Worm (Caenorhabditis elegans) whole organism, late embryonic: ENCODE data around the gene alh-11.

Experiments used
- C08G9.2 ChIP-seq: sonication (generic microtip); optimal IDR thresholded peaks from 2 replicates; lab custom pipeline; 2016; ENCODE audit warnings: mild to moderate bottlenecking, missing genetic modification characterization, moderate library complexity, missing compliant biosample characterization
- F13H6.1 ChIP-seq: sonication (generic microtip); optimal IDR thresholded peaks from 2 replicates; lab custom pipeline; 2016; ENCODE audit warnings: missing genetic modification characterization, missing compliant biosample characterization
- K02D7.2 ChIP-seq: sonication (generic microtip); optimal IDR thresholded peaks from 2 replicates; lab custom pipeline; 2017; ENCODE audit warnings: mild to moderate bottlenecking, missing genetic modification characterization, missing compliant biosample characterization
- T23F11.4 ChIP-seq: fragments of 200-800 bp; sonication (Bioruptor generic); optimal IDR thresholded peaks from 2 replicates; lab custom pipeline; 2018; ENCODE audit warnings: mild to moderate bottlenecking, missing genetic modification characterization, missing compliant biosample characterization
- ahr-1 ChIP-seq: sonication (generic microtip); optimal IDR thresholded peaks from 2 replicates; lab custom pipeline; 2016; ENCODE audit warnings: missing genetic modification characterization, missing compliant biosample characterization
- ceh-14 ChIP-seq: sonication (generic microtip); optimal IDR thresholded peaks from 2 replicates; lab custom pipeline; 2016; ENCODE audit warnings: missing genotype, missing genetic modification characterization, missing compliant biosample characterization
- ceh-18 ChIP-seq: sonication (generic microtip); optimal IDR thresholded peaks from 2 replicates; lab custom pipeline; 2016; ENCODE audit warnings: missing genetic modification characterization, missing compliant biosample characterization
- ceh-2 ChIP-seq: sonication (generic microtip); optimal IDR thresholded peaks from 2 replicates; lab custom pipeline; 2016; ENCODE audit warnings: missing genotype, missing genetic modification characterization, missing compliant biosample characterization
- ceh-24 ChIP-seq: sonication (generic microtip); optimal IDR thresholded peaks from 2 replicates; lab custom pipeline; 2016; ENCODE audit warnings: mild to moderate bottlenecking, missing genetic modification characterization, missing compliant biosample characterization
- ceh-31 ChIP-seq: sonication (generic microtip); optimal IDR thresholded peaks from 2 replicates; lab custom pipeline; 2016; ENCODE audit warnings: missing genetic modification characterization, missing compliant biosample characterization
- ceh-34 ChIP-seq: sonication (generic microtip); optimal IDR thresholded peaks from 2 replicates; lab custom pipeline; 2016; ENCODE audit warnings: mild to moderate bottlenecking, missing genetic modification characterization, missing compliant biosample characterization
- ceh-48 ChIP-seq: sonication (generic microtip); optimal IDR thresholded peaks from 2 replicates; lab custom pipeline; 2016; ENCODE audit warnings: missing genetic modification characterization, inconsistent platforms, missing compliant biosample characterization
- che-1 ChIP-seq: sonication (generic microtip); optimal IDR thresholded peaks from 2 replicates; lab custom pipeline; 2016; ENCODE audit warnings: mild to moderate bottlenecking, missing genetic modification characterization, missing compliant biosample characterization
- dmd-4 ChIP-seq: sonication (generic microtip); optimal IDR thresholded peaks from 2 replicates; lab custom pipeline; 2016; ENCODE audit warnings: borderline replicate concordance, missing genetic modification characterization, missing compliant biosample characterization
- elt-2 ChIP-seq: sonication (generic microtip); optimal IDR thresholded peaks from 2 replicates; lab custom pipeline; 2016; ENCODE audit warnings: missing genetic modification reagents, missing genetic modification characterization, missing compliant biosample characterization
- ets-4 ChIP-seq: sonication (generic microtip); optimal IDR thresholded peaks from 2 replicates; lab custom pipeline; 2016; ENCODE audit warnings: missing genetic modification characterization, missing compliant biosample characterization
- eyg-1 ChIP-seq: sonication (generic microtip); optimal IDR thresholded peaks from 2 replicates; lab custom pipeline; 2016; ENCODE audit warnings: missing genotype, missing genetic modification characterization, missing compliant biosample characterization
- fax-1 ChIP-seq: sonication (generic microtip); optimal IDR thresholded peaks from 2 replicates; lab custom pipeline; 2016; ENCODE audit warnings: missing genotype, missing genetic modification characterization, missing compliant biosample characterization
- fkh-10 ChIP-seq: fragments of 150-350 bp; optimal IDR thresholded peaks from 2 replicates; lab custom pipeline; 2014; ENCODE audit warnings: missing biosample characterization, missing genetic modification reagents, missing genetic modification characterization
- gmeb-2 ChIP-seq: sonication (generic microtip); optimal IDR thresholded peaks from 2 replicates; lab custom pipeline; 2016; ENCODE audit warnings: missing genetic modification characterization, inconsistent platforms, missing compliant biosample characterization
- hlh-30 ChIP-seq: sonication (generic microtip); optimal IDR thresholded peaks from 2 replicates; lab custom pipeline; 2017; ENCODE audit warnings: antibody characterized with exemption, missing genetic modification characterization, missing compliant biosample characterization; ENCODE audit not compliant: insufficient read depth
- hlh-8 ChIP-seq: sonication (generic microtip); optimal IDR thresholded peaks from 2 replicates; lab custom pipeline; 2016; ENCODE audit warnings: missing genotype, missing genetic modification characterization, missing compliant biosample characterization
- lim-6 ChIP-seq: sonication (generic microtip); optimal IDR thresholded peaks from 2 replicates; lab custom pipeline; 2016; ENCODE audit warnings: missing genetic modification characterization, missing compliant biosample characterization
- lin-11 ChIP-seq: fragments of 200-800 bp; sonication (Bioruptor generic); optimal IDR thresholded peaks from 2 replicates; lab custom pipeline; 2018; ENCODE audit warnings: mild to moderate bottlenecking, missing genetic modification characterization, missing compliant biosample characterization
- madf-2 ChIP-seq: sonication (generic microtip); optimal IDR thresholded peaks from 2 replicates; lab custom pipeline; 2017; ENCODE audit warnings: missing genetic modification characterization, missing compliant biosample characterization
- mec-3 ChIP-seq: sonication (generic microtip); optimal IDR thresholded peaks from 2 replicates; lab custom pipeline; 2016; ENCODE audit warnings: borderline replicate concordance, missing genetic modification characterization, missing compliant biosample characterization
- nfya-1 ChIP-seq: sonication (generic microtip); optimal IDR thresholded peaks from 2 replicates; lab custom pipeline; 2017; ENCODE audit warnings: missing genetic modification characterization, mild to moderate bottlenecking, missing compliant biosample characterization, antibody characterized with exemption, moderate library complexity
- nhr-11 ChIP-seq: fragments of 150-350 bp; optimal IDR thresholded peaks from 2 replicates; lab custom pipeline; 2014; ENCODE audit warnings: missing biosample characterization, missing genetic modification characterization
- pag-3 ChIP-seq: sonication (generic microtip); optimal IDR thresholded peaks from 2 replicates; lab custom pipeline; 2016; ENCODE audit warnings: missing compliant biosample characterization, missing genetic modification characterization, borderline replicate concordance
- pat-9 ChIP-seq: fragments of 200-800 bp; sonication (Bioruptor generic); optimal IDR thresholded peaks from 2 replicates; lab custom pipeline; 2018; ENCODE audit warnings: mild to moderate bottlenecking, missing genetic modification characterization, moderate library complexity, missing compliant biosample characterization
- pax-1 ChIP-seq: fragments of 150-350 bp; optimal IDR thresholded peaks from 2 replicates; lab custom pipeline; 2014; ENCODE audit warnings: missing biosample characterization, missing genetic modification characterization
- pha-4 ChIP-seq: fragments of 150-350 bp; optimal IDR thresholded peaks from 2 replicates; lab custom pipeline; 2018; ENCODE audit warnings: missing biosample characterization, missing genetic modification reagents, missing genetic modification characterization
- pqm-1 ChIP-seq: sonication (generic microtip); optimal IDR thresholded peaks from 2 replicates; lab custom pipeline; 2016; ENCODE audit warnings: missing genetic modification characterization, missing compliant biosample characterization
- pros-1 ChIP-seq: fragments of 150-350 bp; optimal IDR thresholded peaks from 2 replicates; lab custom pipeline; 2014; ENCODE audit warnings: missing biosample characterization, missing genetic modification reagents, missing genetic modification characterization
- ref-2 ChIP-seq: sonication (generic microtip); optimal IDR thresholded peaks from 2 replicates; lab custom pipeline; 2016; ENCODE audit warnings: missing genetic modification characterization, missing compliant biosample characterization
- rnt-1 ChIP-seq: sonication (generic microtip); optimal IDR thresholded peaks from 2 replicates; lab custom pipeline; 2016; ENCODE audit warnings: missing genetic modification characterization, missing compliant biosample characterization
- sdc-2 ChIP-seq: sonication (generic microtip); optimal IDR thresholded peaks from 2 replicates; lab custom pipeline; 2016; ENCODE audit warnings: missing genotype, missing genetic modification characterization, missing compliant biosample characterization
- sox-2 ChIP-seq: fragments of 200-800 bp; sonication (Bioruptor generic); IDR thresholded peaks from 2 replicates; pipeline ENCODE4 v1.3.6; 2022; ENCODE audit warnings: missing genetic modification reagents, missing genetic modification characterization, missing compliant biosample characterization
- tbx-2 ChIP-seq: sonication (generic microtip); optimal IDR thresholded peaks from 2 replicates; lab custom pipeline; 2016; ENCODE audit warnings: missing genetic modification characterization, missing compliant biosample characterization
- tbx-7 ChIP-seq: sonication (generic microtip); optimal IDR thresholded peaks from 2 replicates; lab custom pipeline; 2016; ENCODE audit warnings: missing genotype, missing genetic modification characterization, missing compliant biosample characterization
- unc-3 ChIP-seq, 2 experiments: fragments of 200-800 bp in 1 of 2; sonication (Bioruptor generic) in 1 of 2; sonication (generic microtip) in 1 of 2; conservative IDR thresholded peaks in 1 of 2; optimal IDR thresholded peaks in 1 of 2; 2 replicates each; pipeline versions ENCODE4 v1.3.6 to Lab custom; 2016 to 2022; ENCODE audit warnings: missing compliant biosample characterization in 2 of 2, missing genetic modification characterization in 2 of 2, missing genetic modification reagents in 1 of 2
- unc-42 ChIP-seq: sonication (generic microtip); optimal IDR thresholded peaks from 2 replicates; lab custom pipeline; 2016; ENCODE audit warnings: missing genotype, missing genetic modification characterization, missing compliant biosample characterization
- unc-86 ChIP-seq: sonication (generic microtip); optimal IDR thresholded peaks from 2 replicates; lab custom pipeline; 2016; ENCODE audit warnings: missing genetic modification characterization, missing compliant biosample characterization
- zip-5 ChIP-seq: sonication (generic microtip); optimal IDR thresholded peaks from 2 replicates; lab custom pipeline; 2016; ENCODE audit warnings: missing genetic modification characterization, missing compliant biosample characterization
- ztf-16 ChIP-seq: sonication (generic microtip); optimal IDR thresholded peaks from 2 replicates; lab custom pipeline; 2017; ENCODE audit warnings: missing genetic modification characterization, missing compliant biosample characterization

alh-11 gene

DNA sequence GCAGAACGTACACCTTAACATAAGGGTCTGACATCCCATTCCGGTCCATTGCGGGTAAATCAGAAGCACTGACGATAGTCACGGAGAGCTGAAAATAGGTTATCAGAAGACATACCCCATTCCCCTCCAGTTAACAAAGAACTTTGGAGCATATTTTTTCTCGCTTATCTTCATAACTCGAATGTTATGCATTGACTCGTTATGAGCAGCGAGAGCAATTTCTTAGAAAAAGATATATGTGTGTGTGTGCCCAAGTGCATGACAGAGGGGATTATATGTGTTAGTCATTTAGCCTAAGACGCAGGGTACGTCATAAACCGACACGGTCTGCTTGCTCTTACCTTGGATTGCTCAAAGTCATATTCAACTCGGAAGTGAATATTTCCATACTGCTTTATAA, 10.9 kb upstream of the alh-11 start:
- TF ChIP-seq pax-1 (tag; lab: Kevin White, UChicago) (peak; percentile 17), sox-2 (GFP tag; lab: Robert Waterston, UW) (no peak)
- TF ChIP-seq, all 69 proteins: peak for 1

DNA sequence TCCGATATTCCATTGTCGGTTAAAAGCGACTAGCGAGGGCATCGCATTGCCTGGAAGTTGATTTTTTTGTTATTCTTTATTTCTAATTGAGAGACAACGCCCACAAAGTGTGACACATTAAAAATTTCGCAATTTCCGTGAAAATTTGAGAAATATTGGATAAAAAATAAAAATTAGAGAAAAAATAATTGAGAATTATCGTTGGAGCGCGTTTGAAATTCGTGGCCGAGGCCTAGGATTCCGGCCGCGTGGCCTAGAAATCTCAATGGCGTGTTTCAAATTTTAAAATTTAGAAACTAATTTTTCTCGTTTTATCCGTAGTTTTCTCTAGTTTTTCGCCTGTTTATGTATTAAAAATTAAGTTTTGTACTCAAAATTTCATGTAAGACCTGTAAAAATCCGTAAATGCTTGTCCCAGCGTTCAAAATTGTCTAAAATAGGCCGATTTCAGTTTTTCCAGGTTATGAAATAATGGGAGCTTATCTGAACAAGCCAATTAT, 4.6 kb upstream of the alh-11 start, which contains the start of the genes dagl-2 and ppm-1.G:
TSS of gene dagl-2 (minus strand) at position 52 of the 500 bp plus-strand sequence.
TSS of gene ppm-1.G (plus strand) at position 450 of the 500 bp plus-strand sequence.
- TF ChIP-seq lin-11 (tag; lab: Kevin White, UChicago) (no peak), pha-4 (tag; lab: Kevin White, UChicago) (no peak), ceh-14 (tag; lab: Kevin White, UChicago) (peak; percentile 86), lim-6 (tag; lab: Kevin White, UChicago) (peak; percentile 39), ets-4 (tag; lab: Kevin White, UChicago) (peak; percentile 63), unc-3 (GFP tag; conservative IDR thresholded peaks at IDR 0.05; lab: Robert Waterston, UW) (0 out of 2 replicates have a peak, but pooled peaks have one; percentile 36), unc-3 (tag; optimal IDR thresholded peaks at IDR 0.05; lab: Kevin White, UChicago) (peak; percentile 23), ceh-34 (tag; lab: Kevin White, UChicago) (no peak), ref-2 (tag; lab: Kevin White, UChicago) (peak; percentile 64), fax-1 (tag; lab: Kevin White, UChicago) (peak; percentile 59), sdc-2 (tag; lab: Kevin White, UChicago) (peak; percentile 23), tbx-7 (tag; lab: Kevin White, UChicago) (peak; percentile 53), pqm-1 (tag; lab: Kevin White, UChicago) (peak; percentile 7), nhr-11 (no peak), ahr-1 (tag; lab: Kevin White, UChicago) (no peak), ceh-31 (tag; lab: Kevin White, UChicago) (peak; percentile 92), hlh-8 (tag; lab: Kevin White, UChicago) (peak; percentile 42), unc-42 (peak; percentile 94), tbx-2 (tag; lab: Kevin White, UChicago) (peak; percentile 84), F13H6.1 (tag; lab: Kevin White, UChicago) (peak; percentile 1), ceh-18 (tag; lab: Kevin White, UChicago) (peak; percentile 11), unc-86 (tag; lab: Kevin White, UChicago) (peak; percentile 0), zip-5 (tag; lab: Kevin White, UChicago) (peak; percentile 55), madf-2 (tag; lab: Kevin White, UChicago) (no peak), ceh-2 (tag; lab: Kevin White, UChicago) (peak; percentile 74), pros-1 (tag; lab: Kevin White, UChicago) (no peak), rnt-1 (tag; lab: Kevin White, UChicago) (peak; percentile 37), nfya-1 (tag; lab: Kevin White, UChicago) (peak; percentile 42), C08G9.2 (peak; percentile 81), pax-1 (tag; lab: Kevin White, UChicago) (peak; percentile 41), elt-2 (tag; lab: Kevin White, UChicago) (peak; percentile 71)

DNA sequence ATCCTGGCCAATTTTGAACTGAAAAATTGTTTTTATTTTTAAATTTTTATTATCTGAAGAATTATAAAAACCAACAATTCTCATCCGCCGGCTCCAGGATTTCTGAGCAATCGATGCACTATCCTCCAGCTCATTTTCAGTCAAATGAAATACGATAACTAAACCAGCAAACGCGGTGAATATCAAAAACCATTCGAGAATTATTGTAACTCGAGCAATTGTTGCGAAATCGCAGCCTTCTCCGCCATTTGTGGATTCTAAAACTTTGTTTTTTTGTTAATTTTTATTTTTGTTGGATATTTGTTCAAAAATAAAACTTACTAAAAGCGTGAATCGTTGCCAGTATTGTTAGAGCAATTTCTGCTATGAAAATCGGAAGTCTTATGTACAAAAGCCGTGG, 3.8 kb upstream of the alh-11 start:
- TF ChIP-seq sdc-2 (tag; lab: Kevin White, UChicago) (no peak), fkh-10 (GFP tag; lab: Kevin White, UChicago) (no peak), ceh-31 (tag; lab: Kevin White, UChicago) (no peak), ceh-24 (tag; lab: Kevin White, UChicago) (no peak), ahr-1 (tag; lab: Kevin White, UChicago) (no peak), pag-3 (tag; lab: Kevin White, UChicago) (no peak), nfya-1 (tag; lab: Kevin White, UChicago) (no peak), ceh-34 (tag; lab: Kevin White, UChicago) (no peak)

DNA sequence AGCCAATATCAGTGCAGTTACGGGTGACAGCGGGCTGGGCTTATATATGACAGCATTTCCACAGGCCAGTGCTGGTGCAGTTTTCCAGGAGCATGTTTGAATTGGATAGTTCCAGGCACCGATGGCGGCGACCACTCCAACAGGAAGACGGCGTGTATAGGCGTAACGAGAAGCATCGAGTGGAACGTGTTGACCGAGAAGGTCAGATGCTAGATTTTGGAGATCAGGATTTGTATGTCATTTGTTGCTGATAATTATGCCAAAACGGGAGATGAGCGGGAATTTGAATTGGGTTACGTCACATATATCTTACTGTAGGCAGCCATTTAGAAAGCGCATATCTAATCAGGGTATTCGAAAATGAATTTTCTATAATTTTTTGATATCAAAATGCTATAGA, 3.2 kb downstream of the alh-11 start:
- TF ChIP-seq pha-4 (tag; lab: Kevin White, UChicago) = no peak
- TF ChIP-seq ztf-16 (tag; lab: Kevin White, UChicago) = no peak
- no peak for TF ChIP-seq pat-9 (tag; lab: Kevin White, UChicago)
- no peak for TF ChIP-seq ceh-34 (tag; lab: Kevin White, UChicago)
- TF ChIP-seq K02D7.2 (tag; lab: Kevin White, UChicago) = no peak
- TF ChIP-seq unc-3 (GFP tag; conservative IDR thresholded peaks at IDR 0.05; lab: Robert Waterston, UW) = no peak
- no peak for TF ChIP-seq unc-3 (tag; optimal IDR thresholded peaks at IDR 0.05; lab: Kevin White, UChicago)
- TF ChIP-seq ceh-48 (tag; lab: Kevin White, UChicago) = no peak
- no peak for TF ChIP-seq hlh-30
- TF ChIP-seq gmeb-2 = no peak
- no peak for TF ChIP-seq T23F11.4
- TF ChIP-seq ceh-18 (tag; lab: Kevin White, UChicago) = no peak
- no peak for TF ChIP-seq mec-3 (tag; lab: Kevin White, UChicago)
- no peak for TF ChIP-seq eyg-1 (tag; lab: Kevin White, UChicago)
- no peak for TF ChIP-seq che-1 (tag; lab: Kevin White, UChicago)
- no peak for TF ChIP-seq dmd-4 (tag; lab: Kevin White, UChicago)
- no peak for TF ChIP-seq unc-86 (tag; lab: Kevin White, UChicago)
- TF ChIP-seq C08G9.2 = no peak
